Worm (Caenorhabditis elegans) whole organism, late embryonic: Measurements from ENCODE around the gene C08B6.5.

Experiments used
- F13H6.1 ChIP-seq: sonication (generic microtip); optimal IDR thresholded peaks from 2 replicates; lab custom pipeline; 2016; ENCODE audit warnings: missing genetic modification characterization, missing compliant biosample characterization
- ceh-6 ChIP-seq: fragments of 200-800 bp; sonication (Bioruptor generic); optimal IDR thresholded peaks from 2 replicates; lab custom pipeline; 2018; ENCODE audit warnings: mild to moderate bottlenecking, missing genetic modification characterization, missing compliant biosample characterization
- dmd-4 ChIP-seq: sonication (generic microtip); optimal IDR thresholded peaks from 2 replicates; lab custom pipeline; 2016; ENCODE audit warnings: borderline replicate concordance, missing genetic modification characterization, missing compliant biosample characterization
- hlh-30 ChIP-seq: sonication (generic microtip); optimal IDR thresholded peaks from 2 replicates; lab custom pipeline; 2017; ENCODE audit warnings: antibody characterized with exemption, missing genetic modification characterization, missing compliant biosample characterization; ENCODE audit not compliant: insufficient read depth
- nhr-11 ChIP-seq: fragments of 150-350 bp; optimal IDR thresholded peaks from 2 replicates; lab custom pipeline; 2014; ENCODE audit warnings: missing biosample characterization, missing genetic modification characterization
- sox-4 ChIP-seq: sonication (generic microtip); optimal IDR thresholded peaks from 2 replicates; lab custom pipeline; 2017; ENCODE audit warnings: mild to moderate bottlenecking, missing genetic modification characterization, inconsistent platforms, missing compliant biosample characterization
- tbx-2 ChIP-seq: sonication (generic microtip); optimal IDR thresholded peaks from 2 replicates; lab custom pipeline; 2016; ENCODE audit warnings: missing genetic modification characterization, missing compliant biosample characterization

DNA sequence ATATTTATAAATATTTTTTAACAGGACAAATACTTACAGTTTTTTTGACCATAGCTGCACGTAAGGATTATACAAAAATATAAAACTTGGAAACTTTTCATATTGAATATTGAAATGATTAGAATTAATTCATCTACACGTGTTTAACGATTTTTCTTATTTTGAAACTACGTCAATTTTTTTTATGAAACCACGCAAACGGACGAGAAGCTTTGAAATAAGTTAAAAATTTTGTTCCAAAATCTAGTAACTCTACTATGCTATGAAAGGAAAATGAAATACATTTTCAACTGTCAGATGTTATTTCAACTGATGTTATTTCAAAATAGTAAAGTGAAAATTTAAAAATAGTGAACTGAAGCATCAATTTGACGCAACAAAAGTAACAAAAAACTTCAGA is 43.8 kb upstream of the C08B6.5 start, which contains the start of gene F57A8.6:
- TF ChIP-seq sox-4 (tag; lab: Kevin White, UChicago), result no peak
- no peak for TF ChIP-seq ceh-6 (GFP tag; lab: Kevin White, UChicago)
- TF ChIP-seq F13H6.1, result no peak
- TF ChIP-seq nhr-11 (tag; lab: Kevin White, UChicago), result no peak
- TF ChIP-seq tbx-2, result no peak
- TF ChIP-seq dmd-4 (tag; lab: Kevin White, UChicago), result no peak
- TF ChIP-seq hlh-30 (tag; lab: Kevin White, UChicago), result no peak
